Fruit fly (Drosophila melanogaster) whole organism: ENCODE data around the gene Takl2.

ENCODE experiments used
- CG8478 ChIP-seq: fragments of >200 bp; optimal IDR thresholded peaks from 2 replicates; lab custom pipeline; 2018; ENCODE audit warnings: inconsistent platforms
- Dll ChIP-seq: fragments of >200 bp; optimal IDR thresholded peaks from 2 replicates; lab custom pipeline; 2017
- EcR ChIP-seq, 2 experiments: fragments of >200 bp; optimal IDR thresholded peaks; 2 replicates each; lab custom pipeline; 2017; ENCODE audit warnings: missing biosample characterization in 2 of 2, missing genetic modification characterization in 2 of 2, missing genetic modification reagents in 2 of 2
- pan ChIP-seq: fragments of >200 bp; optimal IDR thresholded peaks from 2 replicates; lab custom pipeline; 2017
- psq ChIP-seq: fragments of >200 bp; optimal IDR thresholded peaks from 2 replicates; lab custom pipeline; 2017
- usp ChIP-seq: fragments of >200 bp; optimal IDR thresholded peaks from 2 replicates; lab custom pipeline; 2017; ENCODE audit warnings: missing biosample characterization, missing genetic modification characterization, mixed read lengths

dm6 chr3R:22718401-22718800 lies 15.2 kb downstream of the Takl2 start:
- TF ChIP-seq usp (GFP tag; lab: Kevin White, UChicago) (no peak), EcR (GFP tag; optimal IDR thresholded peaks at IDR 0.05; lab: Kevin White, UChicago) (no peak), CG8478 (lab: Kevin White, UChicago) (no peak), psq (lab: Kevin White, UChicago) (no peak), pan (no peak), Dll (lab: Kevin White, UChicago) (no peak)
